Fruit fly (Drosophila melanogaster): ENCODE results near the gene Pax.

DNA sequence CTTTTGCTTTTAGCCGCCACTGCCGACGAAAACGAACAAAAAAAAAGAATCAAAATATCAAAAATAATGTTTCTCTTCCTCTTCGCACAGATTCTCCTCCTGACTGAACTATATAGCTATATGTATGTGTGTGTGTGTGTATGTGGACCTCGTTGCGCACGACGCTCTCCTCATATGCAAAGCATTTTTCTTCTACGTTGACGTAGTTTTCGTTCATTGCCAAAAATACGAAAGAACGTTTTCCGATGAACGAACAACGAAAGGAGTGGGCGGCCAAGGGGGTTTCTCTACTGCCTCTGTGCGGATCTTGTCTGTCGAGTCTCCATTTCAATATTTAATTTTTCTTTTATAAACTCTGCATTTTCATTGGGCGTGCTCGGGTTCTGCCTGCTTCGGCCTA is 21.6 kb downstream of the Pax start:
- TF ChIP-seq CG8478 (optimal IDR thresholded peaks at IDR 0.05), result no peak
- TF ChIP-seq CTCF (optimal IDR thresholded peaks at IDR 0.05), result no peak
